Worm (Caenorhabditis elegans): Measurements from ENCODE around the gene sri-10.

DNA sequence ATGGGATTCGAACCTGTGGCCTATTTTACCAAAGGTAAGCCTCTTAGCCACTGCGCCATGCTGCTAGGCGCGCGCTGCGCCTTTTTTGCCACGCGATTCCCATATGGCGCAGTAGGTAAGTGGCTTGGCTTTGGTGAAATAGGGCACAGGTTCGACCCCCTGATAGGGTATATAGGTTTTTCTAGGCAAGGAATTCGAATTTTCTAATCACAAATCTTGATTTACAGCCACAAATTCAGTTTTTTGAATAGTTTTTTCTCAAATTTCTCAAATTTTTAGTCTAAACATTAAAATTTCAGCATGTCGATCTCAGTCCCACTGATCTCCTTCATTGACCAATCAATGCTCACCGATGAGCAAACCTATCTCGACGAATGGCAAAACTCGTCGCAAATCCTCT lies 4.4 kb upstream of the sri-10 start, which contains the start of gene C54E10.3:
- TF ChIP-seq efl-1 (GFP tag; optimal IDR thresholded peaks at IDR 0.05) (no peak), T26A5.8 (tag; optimal IDR thresholded peaks at IDR 0.05) (no peak), pha-4 (tag; optimal IDR thresholded peaks at IDR 0.05) (no peak), F52B5.7 (tag; optimal IDR thresholded peaks at IDR 0.05) (no peak)
